Fruit fly (Drosophila melanogaster) whole organism: ENCODE data around the gene Grx1.

Source experiments
- CG8478 ChIP-seq: fragments of >200 bp; optimal IDR thresholded peaks from 2 replicates; lab custom pipeline; 2018; ENCODE audit warnings: inconsistent platforms
- Dll ChIP-seq: fragments of >200 bp; optimal IDR thresholded peaks from 2 replicates; lab custom pipeline; 2017
- EcR ChIP-seq, 2 experiments: fragments of >200 bp; optimal IDR thresholded peaks; 2 replicates each; lab custom pipeline; 2017; ENCODE audit warnings: missing biosample characterization in 2 of 2, missing genetic modification characterization in 2 of 2, missing genetic modification reagents in 2 of 2
- pan ChIP-seq: fragments of >200 bp; optimal IDR thresholded peaks from 2 replicates; lab custom pipeline; 2017
- psq ChIP-seq: fragments of >200 bp; optimal IDR thresholded peaks from 2 replicates; lab custom pipeline; 2017
- usp ChIP-seq: fragments of >200 bp; optimal IDR thresholded peaks from 2 replicates; lab custom pipeline; 2017; ENCODE audit warnings: missing biosample characterization, missing genetic modification characterization, mixed read lengths

- TF ChIP-seq Dll (lab: Kevin White, UChicago): no peak
- no peak for TF ChIP-seq psq (lab: Kevin White, UChicago)
- TF ChIP-seq usp (GFP tag; lab: Kevin White, UChicago): no peak
- no peak for TF ChIP-seq CG8478
- no peak for TF ChIP-seq EcR (GFP tag; optimal IDR thresholded peaks at IDR 0.05; lab: Kevin White, UChicago)
- TF ChIP-seq pan (lab: Kevin White, UChicago): no peak
These were observed 35.8 kb upstream of the Grx1 start for dm6 chr3L:18833234-18833633.
